Fruit fly (Drosophila melanogaster): ENCODE results near the gene CG11854.

CG11854 gene

dm6 chr3R:25262322-25262761, 20.5 kb downstream of the CG11854 start, which contains the start of the genes Kdsr and CG11858:
Kdsr (minus strand) TSS chr3R:25262498.
CG11858 (plus strand) TSS chr3R:25262741.
- TF ChIP-seq CTCF (optimal IDR thresholded peaks at IDR 0.05) (no peak), CG8478 (optimal IDR thresholded peaks at IDR 0.05) (no peak)

dm6 chr3R:25265589-25266201, 23.9 kb downstream of the CG11854 start, which contains the start of the genes GlnRS and RIOK2:
GlnRS (minus strand) TSS chr3R:25265721.
RIOK2 (plus strand) TSS chr3R:25265844.
- TF ChIP-seq CTCF (optimal IDR thresholded peaks at IDR 0.05) = peak; percentile 0 to 51
- no peak for TF ChIP-seq CG8478 (optimal IDR thresholded peaks at IDR 0.05)

- no peak for TF ChIP-seq CTCF (optimal IDR thresholded peaks at IDR 0.05)
- no peak for TF ChIP-seq CG8478 (optimal IDR thresholded peaks at IDR 0.05)
These were observed 24.9 kb downstream of the CG11854 start for dm6 chr3R:25266751-25267150.

dm6 chr3R:25269909-25270308, 28.1 kb downstream of the CG11854 start, which contains the start of the genes CG11889 and CG11891:
CG11889 (plus strand) TSS chr3R:25270209.
CG11891 (plus strand) TSS chr3R:25270209.
- TF ChIP-seq CG8478 (optimal IDR thresholded peaks at IDR 0.05) = no peak
- TF ChIP-seq CTCF (optimal IDR thresholded peaks at IDR 0.05) = no peak

- no peak for TF ChIP-seq CG8478 (optimal IDR thresholded peaks at IDR 0.05)
- TF ChIP-seq CTCF (optimal IDR thresholded peaks at IDR 0.05) = no peak
These were observed 31.7 kb downstream of the CG11854 start, which contains the start of gene CG11878 for dm6 chr3R:25273537-25273936. CG11878 (plus strand) TSS chr3R:25273837.

- no peak for TF ChIP-seq CG8478 (optimal IDR thresholded peaks at IDR 0.05)
- no peak for TF ChIP-seq CTCF (optimal IDR thresholded peaks at IDR 0.05)
These were observed 33.5 kb downstream of the CG11854 start for dm6 chr3R:25275276-25275675.

dm6 chr3R:25277112-25277511, 35.3 kb downstream of the CG11854 start, which contains the start of gene CG10513:
CG10513 (minus strand) TSS chr3R:25277212.
- no peak for TF ChIP-seq CTCF (optimal IDR thresholded peaks at IDR 0.05)
- no peak for TF ChIP-seq CG8478 (optimal IDR thresholded peaks at IDR 0.05)

- TF ChIP-seq CTCF (optimal IDR thresholded peaks at IDR 0.05) (no peak), CG8478 (optimal IDR thresholded peaks at IDR 0.05) (no peak)
These were observed 38.1 kb downstream of the CG11854 start, which contains the start of gene CG10514 for dm6 chr3R:25279796-25280350. CG10514 (minus strand) TSS chr3R:25279846.

dm6 chr3R:25281165-25281564, 39.3 kb downstream of the CG11854 start, which contains the start of gene CG11892:
CG11892 (plus strand) TSS chr3R:25281548.
- TF ChIP-seq CG8478 (optimal IDR thresholded peaks at IDR 0.05) = no peak
- TF ChIP-seq CTCF (optimal IDR thresholded peaks at IDR 0.05) = no peak

- TF ChIP-seq CTCF (optimal IDR thresholded peaks at IDR 0.05) (no peak), CG8478 (optimal IDR thresholded peaks at IDR 0.05) (no peak)
These were observed 41.4 kb downstream of the CG11854 start, which contains the start of gene CG31300 for dm6 chr3R:25283209-25283670. CG31300 (plus strand) TSS chr3R:25283620.

- TF ChIP-seq CG8478 (optimal IDR thresholded peaks at IDR 0.05) (no peak), CTCF (optimal IDR thresholded peaks at IDR 0.05) (no peak)
These were observed 43.4 kb downstream of the CG11854 start, which contains the start of gene CG31104 for dm6 chr3R:25285173-25285572. CG31104 (plus strand) TSS chr3R:25285473.

dm6 chr3R:25287128-25287527, 45.3 kb downstream of the CG11854 start, which contains the start of gene CG13658:
CG13658 (plus strand) TSS chr3R:25287474.
- TF ChIP-seq CTCF (optimal IDR thresholded peaks at IDR 0.05) (no peak), CG8478 (optimal IDR thresholded peaks at IDR 0.05) (no peak)

dm6 chr3R:25289589-25289988, 47.8 kb downstream of the CG11854 start, which contains the start of gene CG11893:
CG11893 (plus strand) TSS chr3R:25289889.
- TF ChIP-seq CTCF (optimal IDR thresholded peaks at IDR 0.05) = no peak
- TF ChIP-seq CG8478 (optimal IDR thresholded peaks at IDR 0.05) = no peak
